Fruit fly (Drosophila melanogaster) whole organism: ENCODE data around the gene Eip75B.

Source experiments
- CG8478 ChIP-seq: fragments of >200 bp; optimal IDR thresholded peaks from 2 replicates; lab custom pipeline; 2018; ENCODE audit warnings: inconsistent platforms
- EcR ChIP-seq, 2 experiments: fragments of >200 bp; optimal IDR thresholded peaks; 2 replicates each; lab custom pipeline; 2017; ENCODE audit warnings: missing biosample characterization in 2 of 2, missing genetic modification characterization in 2 of 2, missing genetic modification reagents in 2 of 2

- TF ChIP-seq EcR (GFP tag; optimal IDR thresholded peaks at IDR 0.05; lab: Kevin White, UChicago) (peak; percentile 65 to 80), CG8478 (lab: Kevin White, UChicago) (no peak)
Measured at dm6 chr3L:17967187-17967940, 97.1 kb downstream of the Eip75B start.
